Worm (Caenorhabditis elegans) whole organism, late embryonic: ENCODE results near the gene clec-218.
A peak's percentile ranks its signal among the peaks of the same experiment; 100 is the strongest.
"Not testable (repeated sequence)": the region's sequence is repeated elsewhere in the genome, so short reads cannot be mapped to it uniquely, and the experiment has no call there.

Experiments
- C38D4.7 ChIP-seq: fragments of 200-800 bp; sonication (Bioruptor generic); optimal IDR thresholded peaks from 2 replicates; lab custom pipeline; 2018; ENCODE audit warnings: mild to moderate bottlenecking, missing genetic modification characterization, moderate library complexity, missing compliant biosample characterization
- K02D7.2 ChIP-seq: sonication (generic microtip); optimal IDR thresholded peaks from 2 replicates; lab custom pipeline; 2017; ENCODE audit warnings: mild to moderate bottlenecking, missing genetic modification characterization, missing compliant biosample characterization
- T23F11.4 ChIP-seq: fragments of 200-800 bp; sonication (Bioruptor generic); optimal IDR thresholded peaks from 2 replicates; lab custom pipeline; 2018; ENCODE audit warnings: mild to moderate bottlenecking, missing genetic modification characterization, missing compliant biosample characterization
- Y22D7AL.16 ChIP-seq: sonication (generic microtip); optimal IDR thresholded peaks from 2 replicates; lab custom pipeline; 2016; ENCODE audit warnings: missing genetic modification characterization, missing compliant biosample characterization
- ahr-1 ChIP-seq: sonication (generic microtip); optimal IDR thresholded peaks from 2 replicates; lab custom pipeline; 2016; ENCODE audit warnings: missing genetic modification characterization, missing compliant biosample characterization
- ama-1 ChIP-seq: fragments of 150-350 bp; optimal IDR thresholded peaks from 2 replicates; lab custom pipeline; 2014
- ceh-14 ChIP-seq: sonication (generic microtip); optimal IDR thresholded peaks from 2 replicates; lab custom pipeline; 2016; ENCODE audit warnings: missing genotype, missing genetic modification characterization, missing compliant biosample characterization
- ceh-19 ChIP-seq: fragments of 200-800 bp; sonication (Bioruptor generic); optimal IDR thresholded peaks from 2 replicates; lab custom pipeline; 2018; ENCODE audit warnings: mild to moderate bottlenecking, missing genetic modification characterization, missing compliant biosample characterization
- ceh-2 ChIP-seq: sonication (generic microtip); optimal IDR thresholded peaks from 2 replicates; lab custom pipeline; 2016; ENCODE audit warnings: missing genotype, missing genetic modification characterization, missing compliant biosample characterization
- ceh-22 ChIP-seq: sonication (generic microtip); optimal IDR thresholded peaks from 2 replicates; lab custom pipeline; 2017; ENCODE audit warnings: missing biosample characterization, missing genetic modification characterization
- ceh-34 ChIP-seq: sonication (generic microtip); optimal IDR thresholded peaks from 2 replicates; lab custom pipeline; 2016; ENCODE audit warnings: mild to moderate bottlenecking, missing genetic modification characterization, missing compliant biosample characterization
- ceh-45 ChIP-seq: fragments of 200-800 bp; sonication (Bioruptor generic); IDR thresholded peaks from 2 replicates; pipeline ENCODE4 v1.3.6; 2022; ENCODE audit warnings: missing genetic modification reagents, missing genetic modification characterization, missing compliant biosample characterization
- ceh-48 ChIP-seq: sonication (generic microtip); optimal IDR thresholded peaks from 2 replicates; lab custom pipeline; 2016; ENCODE audit warnings: missing genetic modification characterization, inconsistent platforms, missing compliant biosample characterization
- dve-1 ChIP-seq: sonication (generic microtip); optimal IDR thresholded peaks from 2 replicates; lab custom pipeline; 2017; ENCODE audit warnings: antibody characterized with exemption, mild to moderate bottlenecking, missing genetic modification characterization, missing compliant biosample characterization
- elt-4 ChIP-seq: sonication (generic microtip); optimal IDR thresholded peaks from 2 replicates; lab custom pipeline; 2016; ENCODE audit warnings: missing genetic modification characterization, missing compliant biosample characterization
- ets-4 ChIP-seq: sonication (generic microtip); optimal IDR thresholded peaks from 2 replicates; lab custom pipeline; 2016; ENCODE audit warnings: missing genetic modification characterization, missing compliant biosample characterization
- eyg-1 ChIP-seq: sonication (generic microtip); optimal IDR thresholded peaks from 2 replicates; lab custom pipeline; 2016; ENCODE audit warnings: missing genotype, missing genetic modification characterization, missing compliant biosample characterization
- gmeb-2 ChIP-seq: sonication (generic microtip); optimal IDR thresholded peaks from 2 replicates; lab custom pipeline; 2016; ENCODE audit warnings: missing genetic modification characterization, inconsistent platforms, missing compliant biosample characterization
- hlh-15 ChIP-seq: sonication (generic microtip); optimal IDR thresholded peaks from 2 replicates; lab custom pipeline; 2016; ENCODE audit warnings: missing genetic modification characterization, missing compliant biosample characterization
- lim-6 ChIP-seq: sonication (generic microtip); optimal IDR thresholded peaks from 2 replicates; lab custom pipeline; 2016; ENCODE audit warnings: missing genetic modification characterization, missing compliant biosample characterization
- madf-2 ChIP-seq: sonication (generic microtip); optimal IDR thresholded peaks from 2 replicates; lab custom pipeline; 2017; ENCODE audit warnings: missing genetic modification characterization, missing compliant biosample characterization
- nfya-1 ChIP-seq: sonication (generic microtip); optimal IDR thresholded peaks from 2 replicates; lab custom pipeline; 2017; ENCODE audit warnings: missing genetic modification characterization, mild to moderate bottlenecking, missing compliant biosample characterization, antibody characterized with exemption, moderate library complexity
- nhr-11 ChIP-seq: fragments of 150-350 bp; optimal IDR thresholded peaks from 2 replicates; lab custom pipeline; 2014; ENCODE audit warnings: missing biosample characterization, missing genetic modification characterization
- odd-2 ChIP-seq: sonication (generic microtip); optimal IDR thresholded peaks from 2 replicates; lab custom pipeline; 2017; ENCODE audit warnings: antibody characterized with exemption, mild to moderate bottlenecking, missing genetic modification characterization, missing compliant biosample characterization
- pat-9 ChIP-seq: fragments of 200-800 bp; sonication (Bioruptor generic); optimal IDR thresholded peaks from 2 replicates; lab custom pipeline; 2018; ENCODE audit warnings: mild to moderate bottlenecking, missing genetic modification characterization, moderate library complexity, missing compliant biosample characterization
- pax-1 ChIP-seq: fragments of 150-350 bp; optimal IDR thresholded peaks from 2 replicates; lab custom pipeline; 2014; ENCODE audit warnings: missing biosample characterization, missing genetic modification characterization
- pha-2 ChIP-seq: sonication (generic microtip); optimal IDR thresholded peaks from 2 replicates; lab custom pipeline; 2017; ENCODE audit warnings: mild to moderate bottlenecking, missing genetic modification characterization, missing compliant biosample characterization
- pha-4 ChIP-seq: fragments of 150-350 bp; optimal IDR thresholded peaks from 2 replicates; lab custom pipeline; 2018; ENCODE audit warnings: missing biosample characterization, missing genetic modification reagents, missing genetic modification characterization
- rnt-1 ChIP-seq: sonication (generic microtip); optimal IDR thresholded peaks from 2 replicates; lab custom pipeline; 2016; ENCODE audit warnings: missing genetic modification characterization, missing compliant biosample characterization
- sdc-2 ChIP-seq: sonication (generic microtip); optimal IDR thresholded peaks from 2 replicates; lab custom pipeline; 2016; ENCODE audit warnings: missing genotype, missing genetic modification characterization, missing compliant biosample characterization
- sox-2 ChIP-seq: fragments of 200-800 bp; sonication (Bioruptor generic); IDR thresholded peaks from 2 replicates; pipeline ENCODE4 v1.3.6; 2022; ENCODE audit warnings: missing genetic modification reagents, missing genetic modification characterization, missing compliant biosample characterization
- syd-9 ChIP-seq: sonication (generic microtip); optimal IDR thresholded peaks from 2 replicates; lab custom pipeline; 2016; ENCODE audit warnings: mild to moderate bottlenecking, missing genetic modification characterization, moderate library complexity, missing compliant biosample characterization
- unc-3 ChIP-seq, 2 experiments: fragments of 200-800 bp in 1 of 2; sonication (Bioruptor generic) in 1 of 2; sonication (generic microtip) in 1 of 2; conservative IDR thresholded peaks in 1 of 2; optimal IDR thresholded peaks in 1 of 2; 2 replicates each; pipeline versions ENCODE4 v1.3.6 to Lab custom; 2016 to 2022; ENCODE audit warnings: missing compliant biosample characterization in 2 of 2, missing genetic modification characterization in 2 of 2, missing genetic modification reagents in 1 of 2
- unc-42 ChIP-seq: sonication (generic microtip); optimal IDR thresholded peaks from 2 replicates; lab custom pipeline; 2016; ENCODE audit warnings: missing genotype, missing genetic modification characterization, missing compliant biosample characterization
- ztf-16 ChIP-seq: sonication (generic microtip); optimal IDR thresholded peaks from 2 replicates; lab custom pipeline; 2017; ENCODE audit warnings: missing genetic modification characterization, missing compliant biosample characterization

The clec-218 gene

DNA sequence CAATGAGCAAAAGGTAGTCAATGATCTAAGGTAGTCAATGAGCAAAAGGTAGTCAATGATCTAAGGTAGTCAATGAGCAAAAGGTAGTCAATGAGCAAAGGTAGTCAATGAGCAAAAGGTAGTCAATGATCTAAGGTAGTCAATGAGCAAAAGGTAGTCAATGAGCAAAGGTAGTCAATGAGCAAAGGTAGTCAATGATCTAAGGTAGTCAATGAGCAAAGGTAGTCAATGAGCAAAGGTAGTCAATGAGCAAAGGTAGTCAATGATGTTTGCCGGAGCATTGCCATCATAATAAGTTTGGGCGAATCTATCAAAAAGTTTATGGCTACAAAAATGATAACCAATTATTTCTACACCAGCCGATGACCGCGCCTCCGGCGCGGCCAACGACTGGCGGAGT lies 7.0 kb downstream of the clec-218 start:
- TF ChIP-seq ceh-45 (GFP tag; lab: Robert Waterston, UW) (peak; percentile 58), unc-3 (GFP tag; conservative IDR thresholded peaks at IDR 0.05; lab: Robert Waterston, UW) (0 out of 2 replicates have a peak, but pooled peaks have one; percentile 25)
- TF ChIP-seq unc-3 (tag; optimal IDR thresholded peaks at IDR 0.05; lab: Kevin White, UChicago): not testable (repeated sequence)
- TF ChIP-seq, all 69 proteins: peak for 2; not testable (repeated sequence) for 67

DNA sequence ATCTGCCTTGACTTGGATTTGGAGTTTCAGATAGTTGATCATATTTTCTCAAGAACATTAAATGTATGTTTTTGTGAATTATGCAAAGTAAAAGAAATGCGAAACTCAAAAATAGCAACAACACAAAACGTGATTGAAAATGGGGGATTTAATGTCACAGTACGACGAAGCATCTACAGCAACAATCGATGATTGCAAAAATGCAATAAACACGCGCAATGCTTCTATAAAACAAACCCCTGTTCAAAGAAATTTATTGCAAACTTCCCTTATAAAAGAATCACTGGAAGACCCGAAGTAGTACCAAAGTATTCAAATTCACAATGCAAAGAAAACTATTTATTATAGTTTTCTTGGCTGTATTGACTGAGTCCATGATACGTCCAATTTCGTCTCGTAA lies 10.4 kb downstream of the clec-218 start, which contains the start of gene clec-219:
clec-219 (plus strand) TSS at position 301 of the 400 bp plus-strand sequence.
- no peak for TF ChIP-seq sdc-2
- TF ChIP-seq Y22D7AL.16 (tag; lab: Kevin White, UChicago): no peak
- TF ChIP-seq ztf-16 (tag; lab: Kevin White, UChicago): no peak
- TF ChIP-seq ceh-45 (GFP tag; lab: Robert Waterston, UW): no peak
- no peak for TF ChIP-seq hlh-15
- no peak for TF ChIP-seq ets-4
- TF ChIP-seq rnt-1 (tag; lab: Kevin White, UChicago): no peak
- TF ChIP-seq ceh-34 (tag; lab: Kevin White, UChicago): no peak
- TF ChIP-seq unc-42 (tag; lab: Kevin White, UChicago): no peak
- TF ChIP-seq ceh-48 (tag; lab: Kevin White, UChicago): no peak
- no peak for TF ChIP-seq gmeb-2
- no peak for TF ChIP-seq K02D7.2 (tag; lab: Kevin White, UChicago)
- no peak for TF ChIP-seq ama-1 (lab: Kevin White, UChicago)

DNA sequence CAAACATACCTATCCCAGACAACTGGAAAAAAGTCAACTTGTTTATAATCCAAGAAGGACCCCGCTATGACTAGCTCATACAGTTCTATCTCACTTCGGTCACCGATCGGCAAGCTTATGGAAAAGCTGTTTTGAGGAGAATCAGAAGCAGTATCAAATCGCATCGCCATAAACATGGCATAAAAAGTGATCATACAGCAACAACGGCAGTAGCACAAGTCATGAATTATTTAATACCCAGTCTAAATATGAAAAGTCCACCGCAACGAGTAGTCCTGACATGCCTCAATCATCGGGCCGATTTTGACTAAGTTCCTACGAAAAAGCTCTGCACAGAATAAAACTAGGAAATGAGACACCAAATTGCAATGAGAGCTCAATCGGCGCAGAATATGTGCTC lies 15.8 kb downstream of the clec-218 start:
- TF ChIP-seq ceh-19 (GFP tag; lab: Kevin White, UChicago) (no peak), unc-42 (tag; lab: Kevin White, UChicago) (no peak), nfya-1 (no peak), C38D4.7 (GFP tag; lab: Kevin White, UChicago) (no peak), nhr-11 (tag; lab: Kevin White, UChicago) (no peak), pat-9 (no peak), ceh-14 (tag; lab: Kevin White, UChicago) (no peak)
- TF ChIP-seq, all 69 proteins: peak for 0

DNA sequence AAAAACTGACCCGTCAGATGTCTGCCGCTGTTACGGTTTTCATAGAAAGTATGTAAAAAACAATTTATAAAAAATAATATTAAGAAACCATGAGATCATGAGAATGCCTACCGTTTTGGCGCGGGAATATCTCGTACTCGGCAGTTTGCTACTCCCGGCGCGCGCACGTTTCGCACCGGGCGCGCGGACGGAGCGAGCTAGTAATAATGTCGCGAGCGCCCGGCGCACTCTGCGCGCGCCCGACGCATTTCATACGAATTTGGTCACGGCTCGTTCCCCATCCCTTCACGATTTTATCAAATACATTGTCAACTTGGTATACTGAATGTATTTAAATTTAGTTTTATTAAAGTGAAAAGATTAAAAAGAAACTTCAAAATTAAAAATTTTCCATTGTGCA lies 18.2 kb downstream of the clec-218 start:
- no peak for TF ChIP-seq rnt-1 (tag; lab: Kevin White, UChicago)
- TF ChIP-seq K02D7.2 (tag; lab: Kevin White, UChicago): no peak
- TF ChIP-seq sdc-2: no peak
- TF ChIP-seq nhr-11 (tag; lab: Kevin White, UChicago): no peak
- no peak for TF ChIP-seq pax-1 (tag; lab: Kevin White, UChicago)
- no peak for TF ChIP-seq madf-2 (tag; lab: Kevin White, UChicago)
- no peak for TF ChIP-seq ceh-22 (tag; lab: Kevin White, UChicago)
- TF ChIP-seq lim-6: no peak
- TF ChIP-seq ama-1 (lab: Kevin White, UChicago): no peak
- TF ChIP-seq dve-1: no peak
- no peak for TF ChIP-seq ceh-45 (GFP tag; lab: Robert Waterston, UW)
- TF ChIP-seq sox-2 (GFP tag; lab: Robert Waterston, UW): no peak
- TF ChIP-seq pha-4 (tag; lab: Kevin White, UChicago): no peak
- TF ChIP-seq unc-42 (tag; lab: Kevin White, UChicago): no peak

DNA sequence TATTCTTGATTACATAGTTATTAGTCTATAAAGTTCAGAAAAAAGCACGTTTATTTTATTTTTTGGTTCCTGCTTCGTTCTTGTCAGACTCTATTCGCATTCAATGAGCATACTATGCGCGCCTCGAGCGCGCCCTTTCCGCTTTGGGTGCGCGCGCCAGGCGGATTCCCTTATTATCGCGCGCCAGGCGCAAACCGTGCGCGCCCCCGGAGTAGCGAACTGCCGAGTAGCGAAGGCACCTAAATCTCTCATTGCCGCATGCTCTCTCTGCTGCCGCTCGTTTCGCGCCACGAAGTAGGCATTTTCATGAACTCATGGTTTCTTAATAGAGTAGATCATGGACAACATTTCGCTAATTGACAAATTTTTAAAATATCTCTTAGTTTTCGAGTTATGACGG lies 19.3 kb downstream of the clec-218 start:
- TF ChIP-seq unc-42 (tag; lab: Kevin White, UChicago) (no peak), ahr-1 (tag; lab: Kevin White, UChicago) (no peak)

DNA sequence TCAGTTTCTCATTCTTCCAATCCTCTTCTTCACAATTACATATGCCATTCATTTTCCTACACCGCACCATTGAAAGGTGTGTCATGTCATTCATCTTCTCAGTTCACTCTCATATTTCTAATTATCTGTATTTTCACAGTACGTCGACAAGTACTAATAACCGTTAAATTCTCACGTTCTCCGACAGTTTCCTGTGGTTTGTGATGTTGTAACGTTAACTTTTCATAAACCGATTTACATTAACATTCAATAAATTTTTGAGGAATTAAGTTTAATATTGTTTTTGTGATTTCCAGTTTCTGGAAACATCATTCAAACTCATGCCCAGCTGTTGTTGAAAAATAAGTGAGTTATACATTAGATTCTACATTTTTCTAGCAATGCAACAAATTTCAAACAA lies 26.6 kb downstream of the clec-218 start, which contains the start of gene tmd-2:
tmd-2 (plus strand) TSS at position 301 of the 400 bp plus-strand sequence.
- TF ChIP-seq elt-4 (tag; lab: Kevin White, UChicago) (no peak), nfya-1 (no peak), eyg-1 (tag; lab: Kevin White, UChicago) (no peak), odd-2 (no peak), lim-6 (no peak), syd-9 (tag; lab: Kevin White, UChicago) (no peak), ceh-2 (tag; lab: Kevin White, UChicago) (no peak), K02D7.2 (tag; lab: Kevin White, UChicago) (no peak), pha-2 (tag; lab: Kevin White, UChicago) (no peak), T23F11.4 (GFP tag; lab: Kevin White, UChicago) (no peak), nhr-11 (tag; lab: Kevin White, UChicago) (no peak), gmeb-2 (no peak)
